Fruit fly (Drosophila melanogaster) whole organism, embryonic: Measurements from ENCODE around the gene CG31204.

Experiments
- C15 ChIP-seq: fragments of 200-800 bp; sonication (Bioruptor generic); IDR thresholded peaks from 3 replicates; pipeline ENCODE4 v1.3.6; 2022; ENCODE audit warnings: missing biosample characterization, missing genetic modification characterization
- CG10209 ChIP-seq: fragments of 200-800 bp; sonication (Bioruptor generic); optimal IDR thresholded peaks from 3 replicates; lab custom pipeline; 2017; ENCODE audit warnings: missing biosample characterization, mild to moderate bottlenecking, missing genetic modification characterization, missing genetic modification reagents
- CG10267 ChIP-seq: fragments of 200-800 bp; sonication (Bioruptor generic); optimal IDR thresholded peaks from 2 replicates; lab custom pipeline; 2018; ENCODE audit warnings: missing biosample characterization, mild to moderate bottlenecking, missing genetic modification characterization, moderate library complexity
- CG10654 ChIP-seq: fragments of 200-800 bp; sonication (Bioruptor generic); optimal IDR thresholded peaks from 2 replicates; lab custom pipeline; 2016; ENCODE audit warnings: missing biosample characterization, missing genetic modification characterization
- CG11085 ChIP-seq: fragments of 200-800 bp; sonication (Bioruptor generic); IDR thresholded peaks from 2 replicates; pipeline ENCODE4 v1.3.6; 2022; ENCODE audit warnings: missing biosample characterization, missing genetic modification characterization
- CG13424 ChIP-seq: fragments of 200-800 bp; sonication (Bioruptor generic); optimal IDR thresholded peaks from 2 replicates; lab custom pipeline; 2019; ENCODE audit warnings: missing biosample characterization, mild to moderate bottlenecking, missing genetic modification characterization, moderate library complexity
- CG14014 ChIP-seq: fragments of 200-800 bp; sonication (Bioruptor generic); IDR thresholded peaks from 2 replicates; pipeline ENCODE4 v1.3.6; 2022; ENCODE audit warnings: missing biosample characterization, missing genetic modification characterization
- CG15073 ChIP-seq: fragments of 200-800 bp; sonication (Bioruptor generic); optimal IDR thresholded peaks from 2 replicates; lab custom pipeline; 2016; ENCODE audit warnings: missing biosample characterization, missing genetic modification characterization
- CG17359 ChIP-seq: fragments of 200-800 bp; sonication (Bioruptor generic); optimal IDR thresholded peaks from 3 replicates; lab custom pipeline; 2018; ENCODE audit warnings: missing biosample characterization, mild to moderate bottlenecking, missing genetic modification characterization, moderate library complexity
- CG2120 ChIP-seq: fragments of 200-800 bp; sonication (Bioruptor generic); optimal IDR thresholded peaks from 3 replicates; lab custom pipeline; 2016; ENCODE audit warnings: missing biosample characterization, missing genetic modification characterization
- CG34422 ChIP-seq: fragments of 200-800 bp; sonication (Bioruptor generic); IDR thresholded peaks from 3 replicates; pipeline ENCODE4 v1.3.6; 2022; ENCODE audit warnings: missing biosample characterization, missing genetic modification characterization
- CG3847 ChIP-seq: fragments of 200-800 bp; sonication (Bioruptor generic); IDR thresholded peaks from 2 replicates; pipeline ENCODE4 v1.3.6; 2022; ENCODE audit warnings: missing biosample characterization, missing genetic modification characterization
- CG4360 ChIP-seq: fragments of 200-800 bp; sonication (Bioruptor generic); IDR thresholded peaks from 2 replicates; pipeline ENCODE4 v1.3.6; 2022; ENCODE audit warnings: missing biosample characterization, missing genetic modification characterization
- CG6254 ChIP-seq: fragments of 200-800 bp; sonication (Bioruptor generic); optimal IDR thresholded peaks from 3 replicates; lab custom pipeline; 2017; ENCODE audit warnings: mild to moderate bottlenecking, missing biosample characterization, missing genetic modification reagents, missing genetic modification characterization
- CG7928 ChIP-seq: fragments of 200-800 bp; sonication (Bioruptor generic); optimal IDR thresholded peaks from 2 replicates; lab custom pipeline; 2017; ENCODE audit warnings: missing biosample characterization, mild to moderate bottlenecking, missing genetic modification characterization
- Dll ChIP-seq: fragments of 200-800 bp; sonication (Bioruptor generic); IDR thresholded peaks from 4 replicates; pipeline ENCODE4 v1.3.6; 2022; ENCODE audit warnings: missing biosample characterization, missing genetic modification characterization; ENCODE audit not compliant: partially characterized antibody
- Drgx ChIP-seq: fragments of 200-800 bp; sonication (Bioruptor generic); IDR thresholded peaks from 2 replicates; pipeline ENCODE4 v1.3.6; 2022; ENCODE audit warnings: missing biosample characterization, missing genetic modification characterization
- Elba2 ChIP-seq: fragments of 200-800 bp; sonication (Bioruptor generic); optimal IDR thresholded peaks from 3 replicates; lab custom pipeline; 2016; ENCODE audit warnings: missing biosample characterization, missing genetic modification characterization
- Hey ChIP-seq: fragments of 200-800 bp; sonication (Bioruptor generic); optimal IDR thresholded peaks from 3 replicates; lab custom pipeline; 2018; ENCODE audit warnings: missing biosample characterization, mild to moderate bottlenecking, missing genetic modification characterization
- HmgD ChIP-seq: fragments of 200-800 bp; sonication (Bioruptor generic); optimal IDR thresholded peaks from 3 replicates; lab custom pipeline; 2016; ENCODE audit warnings: missing biosample characterization, missing genetic modification characterization
- Hmr ChIP-seq: fragments of 200-800 bp; sonication (Bioruptor generic); optimal IDR thresholded peaks from 3 replicates; lab custom pipeline; 2017; ENCODE audit warnings: mild to moderate bottlenecking, missing biosample characterization, missing genetic modification reagents, missing genetic modification characterization
- Kr ChIP-seq: fragments of 200-800 bp; sonication (Bioruptor generic); optimal IDR thresholded peaks from 2 replicates; lab custom pipeline; 2017; ENCODE audit warnings: missing biosample characterization, mild to moderate bottlenecking, missing genetic modification characterization
- Neu2 ChIP-seq: fragments of 200-800 bp; sonication (Bioruptor generic); optimal IDR thresholded peaks from 3 replicates; lab custom pipeline; 2016; ENCODE audit warnings: missing biosample characterization, missing genetic modification characterization, borderline replicate concordance
- Nf-YC ChIP-seq: fragments of 200-800 bp; optimal IDR thresholded peaks from 3 replicates; lab custom pipeline; 2019; ENCODE audit warnings: missing biosample characterization, mild to moderate bottlenecking, missing genetic modification characterization, moderate library complexity
- Oli ChIP-seq: fragments of 200-800 bp; sonication (Bioruptor generic); optimal IDR thresholded peaks from 2 replicates; lab custom pipeline; 2018; ENCODE audit warnings: missing biosample characterization, mild to moderate bottlenecking, missing genetic modification characterization, moderate library complexity
- Ptx1 ChIP-seq: fragments of 200-800 bp; sonication (Bioruptor generic); IDR thresholded peaks from 2 replicates; pipeline ENCODE4 v1.3.6; 2022; ENCODE audit warnings: missing biosample characterization, missing genetic modification characterization
- Spps ChIP-seq: fragments of 200-800 bp; sonication (Bioruptor generic); optimal IDR thresholded peaks from 2 replicates; lab custom pipeline; 2018; ENCODE audit warnings: missing biosample characterization, mild to moderate bottlenecking, missing genetic modification characterization
- bcd ChIP-seq: fragments of 200-800 bp; sonication (Bioruptor generic); optimal IDR thresholded peaks from 2 replicates; lab custom pipeline; 2017; ENCODE audit warnings: missing biosample characterization, mild to moderate bottlenecking, missing genetic modification characterization
- chif ChIP-seq, 2 experiments: fragments of 200-800 bp; sonication (Bioruptor generic); optimal IDR thresholded peaks; 3 replicates each; lab custom pipeline; 2016; ENCODE audit warnings: missing biosample characterization in 2 of 2, missing genetic modification characterization in 2 of 2
- chn ChIP-seq: fragments of 200-800 bp; sonication (Bioruptor generic); optimal IDR thresholded peaks from 2 replicates; lab custom pipeline; 2016; ENCODE audit warnings: missing biosample characterization, missing genetic modification characterization
- dan ChIP-seq: fragments of 200-800 bp; sonication (Bioruptor generic); IDR thresholded peaks from 2 replicates; pipeline ENCODE4 v1.3.6; 2022; ENCODE audit warnings: missing biosample characterization, missing genetic modification characterization
- dpn ChIP-seq, 2 experiments: fragments of 200-800 bp; sonication (Bioruptor generic); optimal IDR thresholded peaks; 3 replicates each; lab custom pipeline; 2016; ENCODE audit warnings: missing biosample characterization in 2 of 2, missing genetic modification characterization in 2 of 2
- fd3F ChIP-seq: fragments of 200-800 bp; sonication (Bioruptor generic); optimal IDR thresholded peaks from 2 replicates; lab custom pipeline; 2018; ENCODE audit warnings: missing biosample characterization, mild to moderate bottlenecking, missing genetic modification characterization, moderate library complexity
- gcm ChIP-seq: fragments of 200-800 bp; sonication (Bioruptor generic); optimal IDR thresholded peaks from 2 replicates; lab custom pipeline; 2019; ENCODE audit warnings: missing biosample characterization, mild to moderate bottlenecking, missing genetic modification characterization, moderate library complexity
- grn ChIP-seq: fragments of 200-800 bp; sonication (Bioruptor generic); optimal IDR thresholded peaks from 3 replicates; lab custom pipeline; 2017; ENCODE audit warnings: missing biosample characterization, missing genetic modification characterization
- inv ChIP-seq: fragments of 200-800 bp; sonication (Bioruptor generic); IDR thresholded peaks from 2 replicates; pipeline ENCODE4 v1.3.6; 2022; ENCODE audit warnings: missing biosample characterization, missing genetic modification characterization; ENCODE audit not compliant: partially characterized antibody
- jigr1 ChIP-seq: fragments of 200-800 bp; sonication (Bioruptor generic); IDR thresholded peaks from 3 replicates; pipeline ENCODE4 v1.3.6; 2022; ENCODE audit warnings: missing biosample characterization, missing genetic modification characterization
- jing ChIP-seq: fragments of 200-800 bp; sonication (Bioruptor generic); optimal IDR thresholded peaks from 2 replicates; lab custom pipeline; 2018; ENCODE audit warnings: missing biosample characterization, mild to moderate bottlenecking, missing genetic modification characterization
- kay ChIP-seq: fragments of 200-800 bp; sonication (Bioruptor generic); optimal IDR thresholded peaks from 2 replicates; lab custom pipeline; 2016; ENCODE audit warnings: missing biosample characterization, missing genetic modification characterization
- maf-S ChIP-seq: fragments of 200-800 bp; sonication (Bioruptor generic); optimal IDR thresholded peaks from 2 replicates; lab custom pipeline; 2016; ENCODE audit warnings: missing biosample characterization, missing genetic modification characterization
- nmo ChIP-seq: fragments of 200-800 bp; sonication (Bioruptor generic); optimal IDR thresholded peaks from 2 replicates; lab custom pipeline; 2018; ENCODE audit warnings: missing biosample characterization, mild to moderate bottlenecking, missing genetic modification characterization, moderate library complexity
- prd ChIP-seq, 3 experiments: fragments of >200 bp in 2 of 3; fragments of 200-800 bp in 1 of 3; sonication (Bioruptor generic) in 1 of 3; optimal IDR thresholded peaks in 2 of 3; IDR thresholded peaks in 1 of 3; 2 replicates in 2 of 3; 3 replicates in 1 of 3; pipeline versions ENCODE4 v1.3.6 to Lab custom; 2017 to 2022; ENCODE audit warnings: missing biosample characterization in 1 of 3, missing genetic modification characterization in 1 of 3
- psq ChIP-seq: fragments of 200-800 bp; sonication (Bioruptor generic); optimal IDR thresholded peaks from 2 replicates; lab custom pipeline; 2017; ENCODE audit warnings: missing biosample characterization, missing genetic modification characterization
- pzg ChIP-seq: fragments of 200-800 bp; sonication (Bioruptor generic); optimal IDR thresholded peaks from 3 replicates; lab custom pipeline; 2018; ENCODE audit warnings: missing biosample characterization, mild to moderate bottlenecking, missing genetic modification characterization, moderate library complexity
- run ChIP-seq: fragments of 200-800 bp; sonication (Bioruptor generic); optimal IDR thresholded peaks from 3 replicates; lab custom pipeline; 2018; ENCODE audit warnings: missing biosample characterization, mild to moderate bottlenecking, missing genetic modification characterization
- sima ChIP-seq: fragments of 200-800 bp; sonication (Bioruptor generic); optimal IDR thresholded peaks from 2 replicates; lab custom pipeline; 2016; ENCODE audit warnings: missing biosample characterization, missing genetic modification characterization
- slp2 ChIP-seq: fragments of 200-800 bp; sonication (Bioruptor generic); optimal IDR thresholded peaks from 2 replicates; lab custom pipeline; 2016; ENCODE audit warnings: missing biosample characterization, missing genetic modification characterization
- sqz ChIP-seq: fragments of 200-800 bp; sonication (Bioruptor generic); optimal IDR thresholded peaks from 3 replicates; lab custom pipeline; 2018; ENCODE audit warnings: missing biosample characterization, mild to moderate bottlenecking, missing genetic modification characterization
- toy ChIP-seq: fragments of 200-800 bp; sonication (Bioruptor generic); IDR thresholded peaks from 2 replicates; pipeline ENCODE4 v1.3.6; 2022; ENCODE audit warnings: missing biosample characterization, missing genetic modification characterization
- zfh2 ChIP-seq: fragments of 200-800 bp; sonication (Bioruptor generic); optimal IDR thresholded peaks from 2 replicates; lab custom pipeline; 2016; ENCODE audit warnings: missing biosample characterization, missing genetic modification characterization

Gene CG31204

DNA sequence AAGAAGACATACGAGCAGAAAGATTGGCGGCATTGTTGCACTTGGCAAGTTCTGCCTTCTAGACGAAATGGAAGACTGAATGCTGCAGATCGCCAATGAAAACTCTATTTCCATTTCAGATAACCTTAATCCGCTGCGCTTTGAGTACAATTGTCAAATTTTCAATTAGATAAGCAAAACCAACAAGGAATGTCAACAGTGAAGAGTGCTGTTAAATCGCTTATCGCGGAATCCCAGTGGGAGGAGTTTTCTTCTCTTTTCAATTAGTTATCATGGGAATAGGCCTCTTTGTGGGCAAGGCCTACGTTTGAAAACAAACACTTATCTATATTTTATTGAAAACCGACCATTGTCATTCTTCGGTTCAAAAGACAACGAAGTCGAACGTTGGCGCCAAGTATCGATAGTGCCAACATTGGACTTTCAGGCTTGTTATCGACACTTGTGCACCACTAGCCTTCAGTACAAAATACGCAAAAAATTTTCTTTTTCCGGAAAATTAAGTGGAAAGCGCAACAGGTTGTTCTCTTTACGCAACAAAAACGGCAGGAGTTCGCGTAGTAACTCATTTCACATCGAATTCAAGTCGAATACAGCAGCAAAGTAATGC lies 2.0 kb upstream of the CG31204 start, which contains the start of the genes Ugt35D1 and Gcn2 (continued):
- TF ChIP-seq CG3847 (GFP tag; lab: Robert Waterston, UW), result no peak
- peak; percentile 61 for TF ChIP-seq CG4360
- no peak for TF ChIP-seq HmgD (GFP tag; lab: Kevin White, UChicago)
- no peak for TF ChIP-seq prd (optimal IDR thresholded peaks at IDR 0.05; lab: Kevin White, UChicago)
- peak; percentile 58 for TF ChIP-seq prd (GFP tag; IDR thresholded peaks at IDR 0.05; lab: Robert Waterston, UW)
- no peak for TF ChIP-seq jing
- TF ChIP-seq sima, result no peak
- no peak for TF ChIP-seq Neu2 (GFP tag; lab: Kevin White, UChicago)
- peak; percentile 37 for TF ChIP-seq pzg
- TF ChIP-seq sqz (GFP tag; lab: Kevin White, UChicago), result no peak
- no peak for TF ChIP-seq psq (GFP tag; lab: Kevin White, UChicago)
- no peak for TF ChIP-seq Kr (GFP tag; lab: Kevin White, UChicago)
- no peak for TF ChIP-seq grn (GFP tag; lab: Kevin White, UChicago)
- no peak for TF ChIP-seq CG15073 (GFP tag; lab: Kevin White, UChicago)
- TF ChIP-seq maf-S (GFP tag; lab: Kevin White, UChicago), result no peak
- peak; percentile 52 for TF ChIP-seq CG10209
- TF ChIP-seq Elba2, result no peak
- no peak for TF ChIP-seq Hmr (GFP tag; lab: Kevin White, UChicago)
- peak; percentile 52 for TF ChIP-seq bcd (GFP tag; lab: Kevin White, UChicago)
- no peak for TF ChIP-seq CG13424 (tag; lab: Kevin White, UChicago)
- no peak for TF ChIP-seq dan
- TF ChIP-seq CG10267 (tag; lab: Kevin White, UChicago), result no peak
- TF ChIP-seq fd3F, result no peak
- TF ChIP-seq nmo (GFP tag; lab: Kevin White, UChicago), result no peak
- TF ChIP-seq slp2 (GFP tag; lab: Kevin White, UChicago), result no peak
- TF ChIP-seq Oli (tag; lab: Kevin White, UChicago), result no peak
- no peak for TF ChIP-seq Hey
- no peak for TF ChIP-seq CG10654
- TF ChIP-seq toy (GFP tag; lab: Robert Waterston, UW), result no peak
- no peak for TF ChIP-seq Drgx (GFP tag; lab: Robert Waterston, UW)
- no peak for TF ChIP-seq inv (GFP tag; lab: Robert Waterston, UW)
- peak; percentile 77 for TF ChIP-seq CG17359 (tag; lab: Kevin White, UChicago)
- peak in 1 of 2 experiments; percentile 38 for TF ChIP-seq dpn (GFP tag; optimal IDR thresholded peaks at IDR 0.05; lab: Kevin White, UChicago)
- TF ChIP-seq CG6254 (GFP tag; lab: Kevin White, UChicago), result peak; percentile 65
- TF ChIP-seq CG7928 (GFP tag; lab: Kevin White, UChicago), result no peak
- TF ChIP-seq C15, result no peak
- no peak for TF ChIP-seq Nf-YC (tag; lab: Kevin White, UChicago)
- no peak for TF ChIP-seq run
- TF ChIP-seq chn (GFP tag; lab: Kevin White, UChicago), result no peak
- TF ChIP-seq CG14014, result no peak
- TF ChIP-seq Dll (GFP tag; lab: Robert Waterston, UW), result peak; percentile 79
- TF ChIP-seq Ptx1 (GFP tag; lab: Robert Waterston, UW), result no peak
- peak; percentile 62 for TF ChIP-seq Spps (tag; lab: Kevin White, UChicago)
- TF ChIP-seq CG2120 (GFP tag; lab: Kevin White, UChicago), result no peak
- TF ChIP-seq zfh2 (GFP tag; lab: Kevin White, UChicago), result no peak
- no peak for TF ChIP-seq CG34422 (GFP tag; lab: Robert Waterston, UW)
- no peak for TF ChIP-seq gcm (GFP tag; lab: Kevin White, UChicago)
- no peak for TF ChIP-seq jigr1 (GFP tag; lab: Robert Waterston, UW)
- TF ChIP-seq kay (GFP tag; lab: Kevin White, UChicago), result no peak
- peak in 1 of 2 experiments; percentile 44 for TF ChIP-seq chif (GFP tag; optimal IDR thresholded peaks at IDR 0.05; lab: Kevin White, UChicago)
- TF ChIP-seq CG11085, result no peak
